Worm (Caenorhabditis elegans) whole organism, L4 larva: ENCODE results near the gene C27D6.1.
A peak's percentile ranks its signal among the peaks of the same experiment; 100 is the strongest.

Experiments
- F37D6.2 ChIP-seq: sonication (generic microtip); optimal IDR thresholded peaks from 2 replicates; lab custom pipeline; 2016; ENCODE audit warnings: mild to moderate bottlenecking, missing genetic modification characterization, missing compliant biosample characterization
- F49E8.2 ChIP-seq: sonication (generic microtip); optimal IDR thresholded peaks from 2 replicates; lab custom pipeline; 2016; ENCODE audit warnings: missing compliant biosample characterization, mild to moderate bottlenecking, missing genetic modification characterization, borderline replicate concordance
- T26A8.4 ChIP-seq: fragments of 200-800 bp; sonication (Bioruptor generic); IDR thresholded peaks from 2 replicates; pipeline ENCODE4 v1.3.6; 2022; ENCODE audit warnings: missing genetic modification characterization, missing compliant biosample characterization
- Y48G9A.11 ChIP-seq: fragments of 200-800 bp; sonication (Bioruptor generic); IDR thresholded peaks from 2 replicates; pipeline ENCODE4 v1.3.6; 2022; ENCODE audit warnings: missing genetic modification reagents, missing genetic modification characterization, missing compliant biosample characterization
- Y5F2A.4 ChIP-seq: fragments of 200-800 bp; sonication (Bioruptor generic); optimal IDR thresholded peaks from 2 replicates; lab custom pipeline; 2018; ENCODE audit warnings: mild to moderate bottlenecking, missing genetic modification characterization, missing compliant biosample characterization
- Y75B8A.6 ChIP-seq: fragments of 200-800 bp; sonication (Bioruptor generic); IDR thresholded peaks from 2 replicates; pipeline ENCODE4 v1.3.6; 2022; ENCODE audit warnings: missing genetic modification reagents, missing genetic modification characterization, missing compliant biosample characterization
- ZK546.5 ChIP-seq, 2 experiments: sonication (generic microtip); optimal IDR thresholded peaks; 2 replicates each; lab custom pipeline; 2017; ENCODE audit warnings: missing biosample characterization in 2 of 2, missing genetic modification characterization in 2 of 2
- aha-1 ChIP-seq: fragments of 150-350 bp; peaks from one replicate; lab custom pipeline; 2014; ENCODE audit warnings: missing biosample characterization, missing genetic modification characterization
- ceh-20 ChIP-seq: fragments of 200-800 bp; sonication (Bioruptor generic); IDR thresholded peaks from 2 replicates; pipeline ENCODE4 v1.3.6; 2022; ENCODE audit warnings: missing genetic modification reagents, missing genetic modification characterization, missing compliant biosample characterization
- ceh-28 ChIP-seq: fragments of 150-350 bp; optimal IDR thresholded peaks from 2 replicates; lab custom pipeline; 2014; ENCODE audit warnings: missing biosample characterization, missing genetic modification reagents, missing genetic modification characterization
- ceh-32 ChIP-seq: sonication (generic microtip); optimal IDR thresholded peaks from 2 replicates; lab custom pipeline; 2016; ENCODE audit warnings: mild to moderate bottlenecking, missing genetic modification characterization, missing compliant biosample characterization; ENCODE audit not compliant: poor library complexity
- ceh-44 ChIP-seq: fragments of 200-800 bp; sonication (Bioruptor generic); IDR thresholded peaks from 2 replicates; pipeline ENCODE4 v1.3.6; 2022; ENCODE audit warnings: missing genetic modification reagents, missing genetic modification characterization, missing compliant biosample characterization
- ces-1 ChIP-seq: fragments of 150-350 bp; sonication (generic microtip); optimal IDR thresholded peaks from 4 replicates; lab custom pipeline; 2014; ENCODE audit warnings: missing biosample characterization, missing genetic modification reagents, missing genetic modification characterization
- cey-2 ChIP-seq: sonication (generic microtip); optimal IDR thresholded peaks from 3 replicates; lab custom pipeline; 2017; ENCODE audit warnings: missing genetic modification characterization, mild to moderate bottlenecking, missing compliant biosample characterization, antibody characterized with exemption, borderline replicate concordance; ENCODE audit not compliant: insufficient read depth
- daf-16 ChIP-seq, 3 experiments: sonication (generic microtip); optimal IDR thresholded peaks; 2 replicates each; lab custom pipeline; 2016 to 2017; ENCODE audit warnings: missing genetic modification characterization in 3 of 3, missing genetic modification reagents in 3 of 3, mild to moderate bottlenecking in 2 of 3, missing compliant biosample characterization in 2 of 3, missing biosample characterization in 1 of 3, moderate library complexity in 1 of 3
- daf-19 ChIP-seq: fragments of 200-800 bp; sonication (Bioruptor generic); conservative IDR thresholded peaks from 2 replicates; pipeline ENCODE4 v1.3.6; 2022; ENCODE audit warnings: missing genetic modification characterization, missing compliant biosample characterization
- daf-8 ChIP-seq: fragments of 200-800 bp; sonication (Bioruptor generic); IDR thresholded peaks from 2 replicates; pipeline ENCODE4 v1.3.6; 2022; ENCODE audit warnings: missing genetic modification characterization, missing compliant biosample characterization
- dmd-6 ChIP-seq: fragments of 200-800 bp; sonication (Bioruptor generic); IDR thresholded peaks from 2 replicates; pipeline ENCODE4 v1.3.6; 2022; ENCODE audit warnings: missing genetic modification reagents, missing genetic modification characterization, missing compliant biosample characterization
- dmd-9 ChIP-seq: fragments of 200-800 bp; sonication (Bioruptor generic); IDR thresholded peaks from 2 replicates; pipeline ENCODE4 v1.3.6; 2022; ENCODE audit warnings: missing genetic modification reagents, missing genetic modification characterization, missing compliant biosample characterization
- dpl-1 ChIP-seq: fragments of 150-350 bp; optimal IDR thresholded peaks from 2 replicates; lab custom pipeline; 2014; ENCODE audit warnings: missing biosample characterization, missing genetic modification reagents, missing genetic modification characterization
- egl-43 ChIP-seq: fragments of 200-800 bp; sonication (Bioruptor generic); IDR thresholded peaks from 2 replicates; pipeline ENCODE4 v1.3.6; 2022; ENCODE audit warnings: missing genetic modification reagents, missing genetic modification characterization, missing compliant biosample characterization
- gei-8 ChIP-seq: fragments of 200-800 bp; sonication (Bioruptor generic); optimal IDR thresholded peaks from 2 replicates; lab custom pipeline; 2018; ENCODE audit warnings: mild to moderate bottlenecking, missing genetic modification characterization, missing compliant biosample characterization
- hmg-1.1 ChIP-seq: fragments of 200-800 bp; sonication (Bioruptor generic); IDR thresholded peaks from 2 replicates; pipeline ENCODE4 v1.3.6; 2022; ENCODE audit warnings: missing genetic modification reagents, missing genetic modification characterization, missing compliant biosample characterization
- lin-1 ChIP-seq: fragments of 200-800 bp; sonication (Bioruptor generic); IDR thresholded peaks from 2 replicates; pipeline ENCODE4 v1.3.6; 2022; ENCODE audit warnings: missing genetic modification reagents, missing genetic modification characterization, missing compliant biosample characterization
- lin-38 ChIP-seq: fragments of 200-800 bp; sonication (Bioruptor generic); IDR thresholded peaks from 2 replicates; pipeline ENCODE4 v1.3.6; 2022; ENCODE audit warnings: missing genetic modification reagents, missing genetic modification characterization, missing compliant biosample characterization
- lsy-2 ChIP-seq, 2 experiments: fragments of 150-350 bp in 1 of 2; sonication (generic microtip) in 1 of 2; optimal IDR thresholded peaks; 2 replicates each; lab custom pipeline; 2014 to 2017; ENCODE audit warnings: missing biosample characterization in 2 of 2, missing genetic modification characterization in 2 of 2
- madf-9 ChIP-seq: fragments of 200-800 bp; sonication (Bioruptor generic); conservative IDR thresholded peaks from 2 replicates; pipeline ENCODE4 v1.3.6; 2022; ENCODE audit warnings: missing genetic modification reagents, missing genetic modification characterization, missing compliant biosample characterization
- mes-2 ChIP-seq: sonication (generic microtip); optimal IDR thresholded peaks from 2 replicates; lab custom pipeline; 2016; ENCODE audit warnings: missing genotype, mild to moderate bottlenecking, missing genetic modification characterization, missing compliant biosample characterization; ENCODE audit not compliant: poor library complexity, severe bottlenecking
- nhr-237 ChIP-seq: sonication (generic microtip); optimal IDR thresholded peaks from 2 replicates; lab custom pipeline; 2017; ENCODE audit warnings: missing biosample characterization, missing genetic modification characterization
- nhr-25 ChIP-seq: sonication (generic microtip); optimal IDR thresholded peaks from 2 replicates; lab custom pipeline; 2017; ENCODE audit warnings: missing genetic modification characterization, mild to moderate bottlenecking, missing compliant biosample characterization, antibody characterized with exemption, moderate library complexity, borderline replicate concordance; ENCODE audit not compliant: insufficient read depth
- nhr-28 ChIP-seq: fragments of 150-350 bp; optimal IDR thresholded peaks from 2 replicates; lab custom pipeline; 2014; ENCODE audit warnings: missing biosample characterization, missing genetic modification characterization
- nhr-48 ChIP-seq: sonication (generic microtip); optimal IDR thresholded peaks from 2 replicates; lab custom pipeline; 2016; ENCODE audit warnings: mild to moderate bottlenecking, missing genetic modification characterization, missing compliant biosample characterization
- nhr-77 ChIP-seq: fragments of 150-350 bp; optimal IDR thresholded peaks from 2 replicates; lab custom pipeline; 2014; ENCODE audit warnings: missing biosample characterization, missing genetic modification characterization
- php-3 ChIP-seq: fragments of 200-800 bp; sonication (Bioruptor generic); IDR thresholded peaks from 2 replicates; pipeline ENCODE4 v1.3.6; 2022; ENCODE audit warnings: missing genetic modification reagents, missing genetic modification characterization, missing compliant biosample characterization
- saeg-2 ChIP-seq: fragments of 200-800 bp; sonication (Bioruptor generic); IDR thresholded peaks from 2 replicates; pipeline ENCODE4 v1.3.6; 2022; ENCODE audit warnings: missing genetic modification reagents, missing genetic modification characterization, missing compliant biosample characterization
- sdz-12 ChIP-seq: fragments of 200-800 bp; sonication (Bioruptor generic); optimal IDR thresholded peaks from 2 replicates; lab custom pipeline; 2018; ENCODE audit warnings: mild to moderate bottlenecking, missing genetic modification characterization, missing compliant biosample characterization
- skn-1 ChIP-seq: fragments of 150-350 bp; optimal IDR thresholded peaks from 2 replicates; lab custom pipeline; 2014; ENCODE audit warnings: missing biosample characterization, missing genetic modification characterization
- unc-130 ChIP-seq: sonication (generic microtip); optimal IDR thresholded peaks from 2 replicates; lab custom pipeline; 2016; ENCODE audit warnings: missing genetic modification reagents, missing genetic modification characterization, missing compliant biosample characterization
- unc-39 ChIP-seq: sonication (generic microtip); optimal IDR thresholded peaks from 2 replicates; lab custom pipeline; 2017; ENCODE audit warnings: missing biosample characterization, missing genetic modification characterization
- unc-62 ChIP-seq, 3 experiments: fragments of 150-350 bp in 1 of 3; sonication (generic microtip); optimal IDR thresholded peaks in 2 of 3; peaks in 1 of 3; 1 replicate in 1 of 3; 2 replicates in 2 of 3; lab custom pipeline; 2014 to 2017; ENCODE audit warnings: missing biosample characterization in 3 of 3, missing genetic modification characterization in 3 of 3, missing genetic modification reagents in 3 of 3, missing genotype in 1 of 3
- zag-1 ChIP-seq: fragments of 150-350 bp; optimal IDR thresholded peaks from 2 replicates; lab custom pipeline; 2014; ENCODE audit warnings: missing biosample characterization, missing genetic modification characterization
- zip-11 ChIP-seq: fragments of 200-800 bp; sonication (Bioruptor generic); IDR thresholded peaks from 2 replicates; pipeline ENCODE4 v1.3.6; 2022; ENCODE audit warnings: missing genetic modification characterization, missing compliant biosample characterization

C27D6.1 gene

DNA sequence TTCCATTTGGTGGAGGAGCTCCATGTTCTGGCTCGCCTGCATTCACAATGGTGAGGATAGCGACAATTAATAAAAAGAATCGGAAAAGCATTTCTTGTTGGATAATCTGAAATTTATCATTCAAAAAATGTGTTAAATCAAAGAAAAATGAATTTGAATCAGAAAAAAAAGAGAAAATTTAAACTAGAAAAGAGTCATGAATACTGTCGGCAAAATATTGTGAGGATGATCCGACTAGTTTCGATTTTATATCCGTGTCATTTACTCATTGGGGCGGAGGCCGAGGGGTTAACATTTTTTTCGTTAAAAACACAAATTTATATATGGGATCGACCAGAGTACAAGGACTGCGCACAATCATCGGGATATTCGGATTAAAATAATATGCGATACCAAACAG lies 5.4 kb downstream of the C27D6.1 start, which contains the start of gene C27D6.12:
TSS of gene C27D6.12 (minus strand) at position 101 of the 400 bp plus-strand sequence.
- TF ChIP-seq nhr-77 (tag; lab: Kevin White, UChicago) (no peak), unc-62 (GFP tag; optimal IDR thresholded peaks at IDR 0.05 in 1 of 2; lab: Kevin White, UChicago) (peak in 1 of 2 experiments; percentile 44), unc-62 (tag; optimal IDR thresholded peaks at IDR 0.05; lab: Kevin White, UChicago) (no peak), aha-1 (tag; lab: Kevin White, UChicago) (peak; percentile 17)

DNA sequence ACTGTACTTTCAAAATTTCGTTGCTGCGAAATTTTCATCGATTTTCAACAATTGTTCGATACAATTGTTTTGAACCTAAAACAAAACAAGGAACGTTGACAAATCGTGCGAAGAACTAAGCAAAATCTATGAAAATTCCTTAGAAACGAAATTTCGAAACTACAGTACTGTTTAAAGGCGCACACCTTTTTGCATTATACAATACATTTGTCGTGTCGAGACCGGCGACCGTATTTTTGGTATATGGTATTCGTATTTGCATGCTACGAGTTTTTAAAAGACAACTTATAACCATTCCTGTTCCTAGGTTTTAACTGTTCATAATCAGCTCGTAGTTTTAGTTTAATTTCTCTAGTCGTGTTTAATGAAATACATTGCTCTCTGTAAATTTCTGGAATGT lies 6.1 kb downstream of the C27D6.1 start:
- TF ChIP-seq Y5F2A.4 (GFP tag; lab: Kevin White, UChicago) (no peak), lsy-2 (tag; optimal IDR thresholded peaks at IDR 0.05; lab: Kevin White, UChicago) (peak in 1 of 2 experiments; percentile 11), T26A8.4 (GFP tag; lab: Robert Waterston, UW) (peak; percentile 56), unc-39 (tag; lab: Kevin White, UChicago) (no peak), Y75B8A.6 (GFP tag; lab: Robert Waterston, UW) (0 out of 2 replicates have a peak, but pooled peaks have one; percentile 12), lin-38 (GFP tag; lab: Robert Waterston, UW) (no peak), saeg-2 (GFP tag; lab: Robert Waterston, UW) (0 out of 2 replicates have a peak, but pooled peaks have one; percentile 21), sdz-12 (GFP tag; lab: Kevin White, UChicago) (peak; percentile 40)

- TF ChIP-seq aha-1 (tag; lab: Kevin White, UChicago) = peak; percentile 86
- TF ChIP-seq ceh-32 (tag; lab: Kevin White, UChicago) = no peak
Observed at ce11 chrII:5180272-5180671, 7.7 kb downstream of the C27D6.1 start.

DNA sequence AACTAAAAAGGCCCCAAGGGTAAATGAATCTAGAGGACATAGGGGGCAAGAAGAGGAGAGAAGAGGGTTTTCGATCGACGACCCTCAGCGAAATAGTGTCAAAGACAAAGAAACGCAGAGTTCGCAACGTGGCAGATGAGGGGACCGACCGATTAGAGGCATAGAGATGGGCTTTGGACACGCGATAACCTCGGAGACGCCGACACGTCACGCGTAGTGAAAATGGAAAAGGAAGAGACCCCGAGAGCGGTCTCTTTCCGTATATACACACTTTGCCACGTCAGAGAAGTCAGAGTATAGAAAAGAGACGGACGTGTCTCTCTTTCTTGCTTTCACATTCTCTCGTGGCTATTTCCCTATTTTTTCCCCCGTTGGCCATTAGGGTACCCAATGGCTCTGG lies 8.9 kb downstream of the C27D6.1 start:
- no peak for TF ChIP-seq cey-2 (tag; lab: Kevin White, UChicago)
- TF ChIP-seq nhr-237 (tag; lab: Kevin White, UChicago) = no peak
- peak; percentile 85 for TF ChIP-seq hmg-1.1
- TF ChIP-seq skn-1 = no peak
- peak; percentile 46 for TF ChIP-seq nhr-28 (tag; lab: Kevin White, UChicago)
- TF ChIP-seq ZK546.5 (tag; optimal IDR thresholded peaks at IDR 0.05; lab: Kevin White, UChicago) = no peak
- peak; percentile 51 for TF ChIP-seq nhr-48 (tag; lab: Kevin White, UChicago)
- peak; percentile 48 for TF ChIP-seq lin-38 (GFP tag; lab: Robert Waterston, UW)
- peak; percentile 60 for TF ChIP-seq ces-1 (GFP tag; lab: Kevin White, UChicago)
- no peak for TF ChIP-seq dmd-9
- no peak for TF ChIP-seq ceh-28
- peak; percentile 64 for TF ChIP-seq dmd-6
- TF ChIP-seq lin-1 (GFP tag; lab: Robert Waterston, UW) = no peak
- TF ChIP-seq mes-2 = peak; percentile 56
- no peak for TF ChIP-seq unc-130 (GFP tag; lab: Kevin White, UChicago)
- no peak for TF ChIP-seq daf-19 (GFP tag; lab: Robert Waterston, UW)
- no peak for TF ChIP-seq madf-9 (GFP tag; lab: Robert Waterston, UW)
- TF ChIP-seq dpl-1 = peak; percentile 31
- TF ChIP-seq daf-8 (GFP tag; lab: Robert Waterston, UW) = no peak
- TF ChIP-seq zag-1 (tag; lab: Kevin White, UChicago) = no peak
- no peak for TF ChIP-seq Y48G9A.11 (GFP tag; lab: Robert Waterston, UW)
- no peak for TF ChIP-seq zip-11 (GFP tag; lab: Robert Waterston, UW)
- peak; percentile 78 for TF ChIP-seq egl-43 (GFP tag; lab: Robert Waterston, UW)
- peak in 1 of 2 experiments; percentile 48 for TF ChIP-seq unc-62 (GFP tag; optimal IDR thresholded peaks at IDR 0.05 in 1 of 2; lab: Kevin White, UChicago)
- no peak for TF ChIP-seq unc-62 (tag; optimal IDR thresholded peaks at IDR 0.05; lab: Kevin White, UChicago)
- TF ChIP-seq F37D6.2 (tag; lab: Kevin White, UChicago) = peak; percentile 75
- no peak for TF ChIP-seq F49E8.2
- no peak for TF ChIP-seq daf-16 (GFP tag; optimal IDR thresholded peaks at IDR 0.05; lab: Kevin White, UChicago)
- peak; percentile 1 for TF ChIP-seq daf-16 (tag; optimal IDR thresholded peaks at IDR 0.05; lab: Kevin White, UChicago)
- TF ChIP-seq ceh-20 (GFP tag; lab: Robert Waterston, UW) = peak; percentile 67; the same call in 1 of the 2 replicates
- peak; percentile 98 for TF ChIP-seq aha-1 (tag; lab: Kevin White, UChicago)
- TF ChIP-seq ceh-44 (GFP tag; lab: Robert Waterston, UW) = 0 out of 2 replicates have a peak, but pooled peaks have one; percentile 19
- TF ChIP-seq nhr-77 (tag; lab: Kevin White, UChicago) = no peak
- peak; percentile 70 for TF ChIP-seq nhr-25
- no peak for TF ChIP-seq php-3 (GFP tag; lab: Robert Waterston, UW)
- no peak for TF ChIP-seq gei-8 (GFP tag; lab: Kevin White, UChicago)
